Fruit fly (Drosophila melanogaster): ENCODE data around the gene mRpL15.
A peak's percentile ranks its signal among the peaks of the same experiment; 100 is the strongest.

Gene mRpL15

DNA sequence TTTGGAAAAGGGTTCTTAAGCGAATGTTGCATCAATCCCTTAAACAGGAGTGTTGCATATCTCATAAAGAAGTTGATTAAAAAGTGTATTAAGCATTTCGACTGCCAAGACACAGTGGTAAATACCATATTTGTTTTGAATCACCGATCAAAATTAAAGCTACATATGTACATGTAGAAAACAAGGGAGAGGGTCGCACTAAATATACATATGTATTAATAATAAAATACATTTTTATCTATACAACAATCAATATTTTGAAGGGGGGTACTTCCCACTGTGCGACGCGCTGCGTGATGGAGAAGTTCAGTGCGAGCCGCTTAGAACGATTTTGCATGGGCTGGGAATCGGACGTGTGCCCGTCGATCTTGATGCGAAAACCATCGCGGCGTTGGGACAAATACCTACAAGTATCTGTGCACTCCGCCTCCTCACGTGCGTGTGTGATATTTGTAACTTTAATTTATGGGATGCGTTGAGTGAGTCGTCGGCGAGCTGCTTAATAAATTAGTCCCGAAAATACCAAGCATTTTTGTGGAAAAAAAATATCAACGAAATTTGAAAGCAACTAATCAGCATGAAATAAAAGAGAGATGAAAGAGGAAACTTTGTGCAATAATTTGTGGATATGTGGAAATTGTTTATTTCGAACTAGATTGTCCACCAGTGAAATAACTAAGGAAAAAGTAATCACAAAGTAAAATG is 9.0 kb upstream of the mRpL15 start:
- TF ChIP-seq CG4496 (GFP tag; IDR thresholded peaks at IDR 0.05) (peak; percentile 95), Pif1B (GFP tag; optimal IDR thresholded peaks at IDR 0.05) (peak; percentile 92), CG32121 (GFP tag; IDR thresholded peaks at IDR 0.05) (peak; percentile 85), gl (tag; optimal IDR thresholded peaks at IDR 0.05) (peak; percentile 76), CG13204 (GFP tag; optimal IDR thresholded peaks at IDR 0.05) (no peak), Snoo (tag; optimal IDR thresholded peaks at IDR 0.05) (peak; percentile 91), CG14655 (GFP tag; optimal IDR thresholded peaks at IDR 0.05) (peak; percentile 86), CG9948 (tag; optimal IDR thresholded peaks at IDR 0.05) (peak; percentile 85), rn (GFP tag; IDR thresholded peaks at IDR 0.05) (peak; percentile 80), CG15710 (tag; optimal IDR thresholded peaks at IDR 0.05) (peak; percentile 80), CG12605 (GFP tag; IDR thresholded peaks at IDR 0.05) (peak; percentile 91), CG17806 (tag; optimal IDR thresholded peaks at IDR 0.05) (peak; percentile 88), Ets98B (GFP tag; IDR thresholded peaks at IDR 0.05) (peak; percentile 91), CG8301 (tag; optimal IDR thresholded peaks at IDR 0.05) (peak; percentile 85), EcR (GFP tag; optimal IDR thresholded peaks at IDR 0.05) (no peak), fd96Ca (GFP tag; IDR thresholded peaks at IDR 0.05) (peak; percentile 86), D1 (tag; optimal IDR thresholded peaks at IDR 0.05) (peak; percentile 65), CG8159 (tag; optimal IDR thresholded peaks at IDR 0.05) (peak; percentile 86), CG10348 (GFP tag; IDR thresholded peaks at IDR 0.05) (no peak), CG34367 (tag; optimal IDR thresholded peaks at IDR 0.05) (peak; percentile 83), Pif1A (GFP tag; optimal IDR thresholded peaks at IDR 0.05) (peak; percentile 88)

DNA sequence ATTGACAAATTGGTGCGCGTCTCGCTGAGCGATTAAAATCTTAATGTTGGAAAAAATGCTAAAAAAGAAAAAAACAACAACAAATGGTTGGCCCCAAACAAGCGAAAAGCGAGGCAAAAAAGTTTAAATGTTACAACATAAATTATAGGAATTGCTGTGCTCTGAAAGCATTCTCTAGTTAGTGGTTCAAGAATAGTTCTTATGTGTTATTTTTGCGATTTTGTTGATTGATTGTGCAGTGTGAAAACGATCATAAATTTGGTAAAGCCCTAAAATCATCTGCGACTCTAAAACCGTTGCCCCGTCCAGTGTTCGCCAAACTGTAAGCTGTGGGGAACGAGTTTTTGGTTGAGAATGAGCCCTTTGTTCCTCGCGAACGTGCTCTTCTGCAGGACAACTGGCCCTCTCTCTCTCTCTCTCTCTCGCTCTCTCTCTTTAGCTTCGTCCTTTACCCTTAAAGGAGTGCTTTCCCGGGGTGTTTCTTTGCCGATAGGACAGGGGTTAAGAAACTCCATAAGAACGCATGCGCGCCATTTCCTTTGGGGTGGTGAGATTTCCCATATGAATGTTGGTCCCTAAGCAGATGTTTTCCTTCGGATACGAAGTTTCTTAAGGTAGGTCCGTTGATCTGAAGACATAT is 6.8 kb upstream of the mRpL15 start:
- TF ChIP-seq CG10348 (GFP tag; IDR thresholded peaks at IDR 0.05) = no peak
- TF ChIP-seq Ets98B (GFP tag; IDR thresholded peaks at IDR 0.05) = no peak
- TF ChIP-seq CG15710 (tag; optimal IDR thresholded peaks at IDR 0.05) = no peak
- no peak for TF ChIP-seq fd96Ca (GFP tag; IDR thresholded peaks at IDR 0.05)

- TF ChIP-seq gl (tag; optimal IDR thresholded peaks at IDR 0.05) (peak; percentile 50), CG15710 (tag; optimal IDR thresholded peaks at IDR 0.05) (peak; percentile 84), Snoo (tag; optimal IDR thresholded peaks at IDR 0.05) (peak; percentile 79), CG9948 (tag; optimal IDR thresholded peaks at IDR 0.05) (peak; percentile 84), D1 (tag; optimal IDR thresholded peaks at IDR 0.05) (no peak), CG34367 (tag; optimal IDR thresholded peaks at IDR 0.05) (peak; percentile 73), CG4496 (GFP tag; IDR thresholded peaks at IDR 0.05) (no peak), Pif1A (GFP tag; optimal IDR thresholded peaks at IDR 0.05) (no peak), rn (GFP tag; IDR thresholded peaks at IDR 0.05) (no peak), CG8159 (tag; optimal IDR thresholded peaks at IDR 0.05) (peak; percentile 92), CG32121 (GFP tag; IDR thresholded peaks at IDR 0.05) (peak; percentile 26; the same call in 1 of the 2 replicates), CG17806 (tag; optimal IDR thresholded peaks at IDR 0.05) (peak; percentile 80)
Observed at dm6 chr3L:20441632-20442469, 5.8 kb upstream of the mRpL15 start, which contains the start of gene CG5910. Gene CG5910 (plus strand): TSS chr3L:20442419.

- TF ChIP-seq Pif1B (GFP tag; optimal IDR thresholded peaks at IDR 0.05) (no peak), Pif1A (GFP tag; optimal IDR thresholded peaks at IDR 0.05) (no peak), fd96Ca (GFP tag; IDR thresholded peaks at IDR 0.05) (no peak), CG8159 (tag; optimal IDR thresholded peaks at IDR 0.05) (no peak), CG9948 (tag; optimal IDR thresholded peaks at IDR 0.05) (no peak), CG14655 (GFP tag; optimal IDR thresholded peaks at IDR 0.05) (no peak), CG34367 (tag; optimal IDR thresholded peaks at IDR 0.05) (no peak), CG13204 (GFP tag; optimal IDR thresholded peaks at IDR 0.05) (no peak), D1 (tag; optimal IDR thresholded peaks at IDR 0.05) (no peak), CG12605 (GFP tag; IDR thresholded peaks at IDR 0.05) (no peak), CG4496 (GFP tag; IDR thresholded peaks at IDR 0.05) (no peak), EcR (GFP tag; optimal IDR thresholded peaks at IDR 0.05) (no peak), CG17806 (tag; optimal IDR thresholded peaks at IDR 0.05) (no peak), gl (tag; optimal IDR thresholded peaks at IDR 0.05) (no peak), CG8301 (tag; optimal IDR thresholded peaks at IDR 0.05) (no peak), Snoo (tag; optimal IDR thresholded peaks at IDR 0.05) (no peak), CG10348 (GFP tag; IDR thresholded peaks at IDR 0.05) (no peak)
Observed at dm6 chr3L:20440902-20441429, 5.0 kb upstream of the mRpL15 start.

DNA sequence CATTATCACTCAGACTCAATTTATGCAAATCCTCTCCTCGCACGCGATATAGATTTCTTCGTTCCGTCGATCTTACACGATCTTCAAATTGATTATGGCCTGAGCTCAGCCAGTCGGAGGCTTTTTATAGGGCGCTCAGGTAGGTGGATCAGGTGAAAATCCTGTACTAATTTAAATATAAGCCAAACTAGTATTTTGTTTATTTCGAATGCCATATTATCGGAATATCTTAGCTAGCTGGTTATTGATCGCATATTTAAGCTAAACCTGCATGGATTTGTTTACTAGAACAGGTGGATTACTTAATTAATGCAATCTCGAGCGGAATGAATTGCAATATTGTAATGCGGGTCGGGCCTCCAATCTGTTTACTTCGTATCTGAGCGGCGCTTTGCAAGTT is 3.8 kb upstream of the mRpL15 start, which contains the start of gene Hpd:
Gene Hpd (minus strand): TSS at position 101 of the 400 bp plus-strand sequence.
- TF ChIP-seq CG32121 (GFP tag; IDR thresholded peaks at IDR 0.05) = no peak
- no peak for TF ChIP-seq CG8159 (tag; optimal IDR thresholded peaks at IDR 0.05)
- no peak for TF ChIP-seq fd96Ca (GFP tag; IDR thresholded peaks at IDR 0.05)
- TF ChIP-seq CG9948 (tag; optimal IDR thresholded peaks at IDR 0.05) = no peak
- TF ChIP-seq CG8301 (tag; optimal IDR thresholded peaks at IDR 0.05) = no peak
